Worm (Caenorhabditis elegans) whole organism, L1 larva: ENCODE measurements around the gene T01H10.11.

Source experiments
- ceh-82 ChIP-seq, 3 experiments: fragments of 150-350 bp in 1 of 3; sonication (generic microtip) in 2 of 3; optimal IDR thresholded peaks; 2 replicates each; lab custom pipeline; 2014 to 2017; ENCODE audit warnings: missing biosample characterization in 3 of 3, missing genetic modification characterization in 3 of 3
- dpl-1 ChIP-seq, 3 experiments: fragments of 150-350 bp in 2 of 3; sonication (generic microtip) in 1 of 3; optimal IDR thresholded peaks; 2 replicates each; lab custom pipeline; 2014 to 2017; ENCODE audit warnings: missing biosample characterization in 3 of 3, missing genetic modification characterization in 3 of 3, missing genetic modification reagents in 3 of 3
- elt-2 ChIP-seq: sonication (generic microtip); optimal IDR thresholded peaks from 2 replicates; lab custom pipeline; 2016; ENCODE audit warnings: missing genetic modification characterization, mild to moderate bottlenecking, inconsistent platforms, missing compliant biosample characterization, missing genetic modification reagents
- fkh-10 ChIP-seq: sonication (generic microtip); optimal IDR thresholded peaks from 2 replicates; lab custom pipeline; 2017; ENCODE audit warnings: missing biosample characterization, missing genetic modification reagents, missing genetic modification characterization
- lin-35 ChIP-seq, 2 experiments: fragments of 150-350 bp; optimal IDR thresholded peaks; 2 replicates each; lab custom pipeline; 2014; ENCODE audit warnings: missing biosample characterization in 2 of 2, missing genetic modification characterization in 2 of 2, missing genetic modification reagents in 2 of 2
- lin-39 ChIP-seq: fragments of 150-350 bp; optimal IDR thresholded peaks from 2 replicates; lab custom pipeline; 2014; ENCODE audit warnings: missing biosample characterization, missing genetic modification reagents, missing genetic modification characterization
- nhr-77 ChIP-seq: fragments of 150-350 bp; optimal IDR thresholded peaks from 2 replicates; lab custom pipeline; 2014; ENCODE audit warnings: missing biosample characterization, missing genetic modification characterization
- pqm-1 ChIP-seq: sonication (generic microtip); optimal IDR thresholded peaks from 3 replicates; lab custom pipeline; 2017; ENCODE audit warnings: missing biosample characterization, missing genetic modification characterization
- snpc-4 ChIP-seq: fragments of 150-350 bp; optimal IDR thresholded peaks from 2 replicates; lab custom pipeline; 2014; ENCODE audit warnings: missing biosample characterization, missing genetic modification characterization
- unc-30 ChIP-seq: sonication (generic microtip); optimal IDR thresholded peaks from 2 replicates; lab custom pipeline; 2017; ENCODE audit warnings: missing biosample characterization, missing genetic modification characterization
- zag-1 ChIP-seq: fragments of 150-350 bp; optimal IDR thresholded peaks from 2 replicates; lab custom pipeline; 2014; ENCODE audit warnings: missing biosample characterization, missing genetic modification characterization

DNA sequence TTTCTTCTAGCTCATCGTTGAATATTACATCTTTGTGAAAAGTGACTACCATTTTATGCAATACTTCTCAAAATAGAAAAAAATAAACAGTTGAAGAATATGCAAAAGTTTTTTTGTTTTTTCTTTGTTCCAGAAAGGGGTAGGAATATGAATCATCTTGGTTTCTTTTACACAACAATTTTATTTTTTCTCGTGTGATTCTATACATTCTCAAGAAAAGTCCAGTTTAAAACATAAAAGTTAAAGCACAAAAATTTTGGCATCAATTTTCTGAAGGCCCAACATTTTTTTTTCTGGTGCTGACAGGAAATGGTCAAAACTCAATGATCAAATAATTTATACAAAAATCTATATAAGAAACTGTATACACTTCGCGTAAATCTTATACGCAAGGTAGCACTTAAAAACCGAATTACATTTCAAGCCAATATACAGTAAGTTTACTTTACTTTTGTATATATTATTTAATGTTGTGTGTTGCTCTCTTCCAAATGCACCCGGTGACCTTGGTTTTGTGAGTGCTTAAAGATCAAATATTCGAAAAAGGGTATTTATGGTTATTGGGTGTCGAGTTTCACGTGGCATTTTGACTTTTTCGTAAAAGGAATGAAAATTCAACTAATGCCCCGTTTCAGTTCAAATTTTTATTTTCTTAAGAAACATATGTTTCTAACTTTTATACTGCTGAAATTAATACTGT lies 14.6 kb upstream of the T01H10.11 start, which contains the start of the genes W03G11.2 and lgc-13:
- TF ChIP-seq unc-30 (tag; lab: Kevin White, UChicago) (no peak), snpc-4 (tag; lab: Kevin White, UChicago) (no peak), elt-2 (tag; lab: Kevin White, UChicago) (no peak), dpl-1 (GFP tag; optimal IDR thresholded peaks at IDR 0.05; lab: Kevin White, UChicago) (no peak), lin-39 (no peak), lin-35 (GFP tag; optimal IDR thresholded peaks at IDR 0.05; lab: Kevin White, UChicago) (no peak), zag-1 (tag; lab: Kevin White, UChicago) (no peak), ceh-82 (tag; optimal IDR thresholded peaks at IDR 0.05; lab: Kevin White, UChicago) (no peak), nhr-77 (no peak), pqm-1 (no peak), fkh-10 (GFP tag; lab: Kevin White, UChicago) (no peak)
